Worm (Caenorhabditis elegans): ENCODE results near the gene F20D6.9.

The F20D6.9 gene

DNA sequence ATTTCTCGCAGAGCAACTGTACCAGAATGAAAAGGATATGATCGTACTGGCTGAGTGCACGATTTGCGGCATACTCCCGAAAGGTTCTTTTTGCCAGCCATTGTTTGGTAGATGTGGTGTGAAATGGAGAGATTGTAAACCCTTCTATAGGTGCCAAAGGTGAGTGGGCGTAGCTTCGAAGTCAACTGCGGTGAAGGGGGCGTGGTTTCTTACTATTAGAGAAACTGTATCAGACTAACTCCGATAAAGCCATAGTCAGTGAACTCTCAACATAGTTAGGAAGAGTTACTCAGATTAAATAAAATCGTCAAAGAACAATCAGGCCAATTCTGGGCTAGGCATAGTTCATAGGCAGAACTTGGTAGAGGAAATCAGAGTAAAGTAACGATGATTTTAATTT lies at the start of gene F20D6.9:
Gene F20D6.9 (minus strand): TSS at position 101 of the 400 bp plus-strand sequence.
- no peak for TF ChIP-seq med-1 (GFP tag; optimal IDR thresholded peaks at IDR 0.05; ENCODE audit: insufficient read depth)
- TF ChIP-seq flt-1 (GFP tag; IDR thresholded peaks at IDR 0.05) = no peak
- TF ChIP-seq cog-1 (tag; optimal IDR thresholded peaks at IDR 0.05) = no peak
- no peak for TF ChIP-seq ref-1 (GFP tag; conservative IDR thresholded peaks at IDR 0.05)
- TF ChIP-seq ztf-23 (GFP tag; IDR thresholded peaks at IDR 0.05) = no peak
- TF ChIP-seq ztf-29 (GFP tag; IDR thresholded peaks at IDR 0.05) = no peak
- no peak for TF ChIP-seq T22C8.4 (GFP tag; IDR thresholded peaks at IDR 0.05)

- TF ChIP-seq tab-1 (GFP tag; IDR thresholded peaks at IDR 0.05) (no peak), ztf-29 (GFP tag; IDR thresholded peaks at IDR 0.05) (no peak), T22C8.4 (GFP tag; IDR thresholded peaks at IDR 0.05) (no peak), klf-2 (GFP tag; conservative IDR thresholded peaks at IDR 0.05) (no peak), ztf-23 (GFP tag; IDR thresholded peaks at IDR 0.05) (no peak), cog-1 (tag; optimal IDR thresholded peaks at IDR 0.05) (no peak), ref-1 (GFP tag; conservative IDR thresholded peaks at IDR 0.05) (no peak), med-1 (GFP tag; optimal IDR thresholded peaks at IDR 0.05; ENCODE audit: insufficient read depth) (no peak)
These were observed 49.6 kb upstream of the F20D6.9 start, which contains the start of gene K07C11.10 for ce11 chrV:8226812-8227211. Gene K07C11.10 (minus strand): TSS chrV:8226912.

- TF ChIP-seq klf-2 (GFP tag; conservative IDR thresholded peaks at IDR 0.05) (no peak), flt-1 (GFP tag; IDR thresholded peaks at IDR 0.05) (no peak), cog-1 (tag; optimal IDR thresholded peaks at IDR 0.05) (no peak), ref-1 (GFP tag; conservative IDR thresholded peaks at IDR 0.05) (no peak), tab-1 (GFP tag; IDR thresholded peaks at IDR 0.05) (no peak), ztf-29 (GFP tag; IDR thresholded peaks at IDR 0.05) (no peak), ztf-23 (GFP tag; IDR thresholded peaks at IDR 0.05) (no peak), med-1 (GFP tag; optimal IDR thresholded peaks at IDR 0.05; ENCODE audit: insufficient read depth) (no peak), T22C8.4 (GFP tag; IDR thresholded peaks at IDR 0.05) (no peak)
These were observed 47.4 kb upstream of the F20D6.9 start, which contains the start of gene pax-1 for ce11 chrV:8224634-8225033. Gene pax-1 (plus strand): TSS chrV:8224934.

ce11 chrV:8223417-8223816 lies 46.2 kb upstream of the F20D6.9 start:
- TF ChIP-seq T22C8.4 (GFP tag; IDR thresholded peaks at IDR 0.05) = no peak
- TF ChIP-seq cog-1 (tag; optimal IDR thresholded peaks at IDR 0.05) = no peak
- TF ChIP-seq ztf-23 (GFP tag; IDR thresholded peaks at IDR 0.05) = no peak
- TF ChIP-seq tab-1 (GFP tag; IDR thresholded peaks at IDR 0.05) = no peak
- TF ChIP-seq klf-2 (GFP tag; conservative IDR thresholded peaks at IDR 0.05) = no peak
- TF ChIP-seq flt-1 (GFP tag; IDR thresholded peaks at IDR 0.05) = no peak
- TF ChIP-seq ref-1 (GFP tag; conservative IDR thresholded peaks at IDR 0.05) = no peak
- no peak for TF ChIP-seq med-1 (GFP tag; optimal IDR thresholded peaks at IDR 0.05; ENCODE audit: insufficient read depth)
- TF ChIP-seq ztf-29 (GFP tag; IDR thresholded peaks at IDR 0.05) = no peak

DNA sequence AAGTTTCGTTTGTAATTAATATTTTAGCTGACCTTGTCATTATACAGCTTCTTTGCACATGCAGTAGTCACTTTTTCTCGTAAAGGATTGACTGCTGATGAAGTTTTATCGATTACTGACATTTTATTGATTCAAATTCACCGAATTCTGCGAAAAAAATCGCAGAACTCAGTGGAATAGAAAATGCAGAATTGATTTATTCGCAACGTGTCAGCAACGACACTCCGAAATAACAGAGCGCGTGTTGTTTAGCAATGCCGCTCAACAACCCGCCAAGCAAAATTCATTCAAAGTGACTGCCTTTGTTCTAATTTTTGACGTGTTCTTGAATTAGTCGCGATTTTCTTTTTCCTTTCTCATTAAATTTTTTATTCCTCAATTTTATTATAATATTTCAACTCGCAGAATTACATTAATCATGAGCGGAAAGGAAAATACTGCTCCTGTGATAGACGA lies 43.9 kb upstream of the F20D6.9 start, which contains the start of the genes cogc-6 and air-1:
Gene cogc-6 (minus strand): TSS at position 234 of the 456 bp plus-strand sequence.
Gene air-1 (plus strand): TSS at position 406 of the 456 bp plus-strand sequence.
- no peak for TF ChIP-seq cog-1 (tag; optimal IDR thresholded peaks at IDR 0.05)
- TF ChIP-seq klf-2 (GFP tag; conservative IDR thresholded peaks at IDR 0.05) = no peak
- no peak for TF ChIP-seq flt-1 (GFP tag; IDR thresholded peaks at IDR 0.05)
- TF ChIP-seq tab-1 (GFP tag; IDR thresholded peaks at IDR 0.05) = no peak
- TF ChIP-seq ztf-29 (GFP tag; IDR thresholded peaks at IDR 0.05) = no peak
- no peak for TF ChIP-seq med-1 (GFP tag; optimal IDR thresholded peaks at IDR 0.05; ENCODE audit: insufficient read depth)
- TF ChIP-seq ref-1 (GFP tag; conservative IDR thresholded peaks at IDR 0.05) = no peak
- no peak for TF ChIP-seq T22C8.4 (GFP tag; IDR thresholded peaks at IDR 0.05)
- TF ChIP-seq ztf-23 (GFP tag; IDR thresholded peaks at IDR 0.05) = no peak

DNA sequence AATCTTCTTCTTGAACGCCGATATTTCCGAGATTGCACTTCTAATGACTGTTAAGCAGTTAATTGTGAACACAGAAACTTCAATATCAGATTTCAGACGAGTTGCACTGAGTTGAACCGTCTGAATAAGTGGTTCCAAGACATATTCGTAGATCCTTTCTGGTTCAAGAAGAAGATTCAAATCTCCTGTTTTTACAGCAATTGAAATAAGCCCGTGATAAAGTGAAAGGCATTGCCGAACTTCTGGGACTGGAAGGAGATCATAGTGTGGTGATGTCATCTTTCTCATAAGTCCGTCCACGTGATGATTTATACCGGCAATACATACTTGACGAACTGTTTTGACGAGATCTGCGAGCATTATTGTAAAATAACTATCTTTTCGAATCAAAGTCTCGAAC lies 42.3 kb upstream of the F20D6.9 start:
- TF ChIP-seq klf-2 (GFP tag; conservative IDR thresholded peaks at IDR 0.05) (no peak), flt-1 (GFP tag; IDR thresholded peaks at IDR 0.05) (no peak), cog-1 (tag; optimal IDR thresholded peaks at IDR 0.05) (no peak), ztf-23 (GFP tag; IDR thresholded peaks at IDR 0.05) (no peak), T22C8.4 (GFP tag; IDR thresholded peaks at IDR 0.05) (no peak), ztf-29 (GFP tag; IDR thresholded peaks at IDR 0.05) (no peak)

DNA sequence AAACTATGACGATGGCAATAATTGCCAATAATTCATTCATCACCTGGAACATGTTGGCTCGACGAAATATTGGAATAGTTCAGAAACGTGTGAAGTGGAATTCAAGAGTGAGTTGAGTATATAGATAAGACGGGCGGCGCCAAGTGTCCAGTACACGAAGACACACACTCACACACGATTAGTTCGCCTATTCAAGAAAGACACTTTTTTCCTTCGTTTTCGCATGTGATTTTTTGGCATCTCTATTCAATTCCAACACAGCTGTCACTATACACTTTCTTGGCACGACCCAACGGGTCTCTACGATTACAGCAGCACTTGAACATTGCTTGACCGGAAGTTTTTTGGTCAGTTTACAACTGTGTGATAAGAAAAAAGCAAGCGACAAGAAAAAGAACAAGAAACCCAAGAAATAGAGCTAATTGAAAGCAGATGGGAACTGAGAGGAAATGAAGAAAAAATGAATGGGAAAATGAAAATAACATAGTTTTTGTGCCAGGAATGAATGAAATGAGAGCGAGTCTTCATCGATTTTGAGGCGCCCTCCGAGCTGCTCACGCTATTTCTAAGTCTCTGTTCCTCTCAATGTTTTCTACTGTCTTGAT lies 40.5 kb upstream of the F20D6.9 start, which contains the start of gene K07C11.8:
Gene K07C11.8 (minus strand): TSS at position 224 of the 605 bp plus-strand sequence.
- TF ChIP-seq klf-2 (GFP tag; conservative IDR thresholded peaks at IDR 0.05) (no peak), ref-1 (GFP tag; conservative IDR thresholded peaks at IDR 0.05) (no peak), T22C8.4 (GFP tag; IDR thresholded peaks at IDR 0.05) (no peak), ztf-23 (GFP tag; IDR thresholded peaks at IDR 0.05) (no peak), tab-1 (GFP tag; IDR thresholded peaks at IDR 0.05) (no peak), med-1 (GFP tag; optimal IDR thresholded peaks at IDR 0.05; ENCODE audit: insufficient read depth) (no peak), cog-1 (tag; optimal IDR thresholded peaks at IDR 0.05) (no peak), flt-1 (GFP tag; IDR thresholded peaks at IDR 0.05) (no peak), ztf-29 (GFP tag; IDR thresholded peaks at IDR 0.05) (no peak)

DNA sequence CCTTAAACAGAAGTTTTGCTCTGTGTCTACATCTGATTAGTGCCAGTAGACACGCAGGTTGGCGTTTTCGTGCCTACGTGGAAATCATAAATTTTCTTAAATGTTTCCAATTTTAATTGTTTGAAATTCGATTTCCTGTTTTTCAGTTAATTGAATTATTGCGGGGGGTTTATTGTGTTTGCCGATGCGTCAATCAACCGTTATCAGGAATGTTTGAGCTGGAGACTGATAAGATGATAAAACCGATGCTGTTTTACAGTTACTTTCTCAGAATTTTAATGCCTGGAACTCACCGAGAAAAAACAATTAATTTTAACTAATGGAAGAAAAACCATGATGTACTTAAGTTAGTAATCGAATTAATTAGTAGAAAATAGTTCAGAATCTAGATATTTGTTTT lies 39.9 kb upstream of the F20D6.9 start:
- no peak for TF ChIP-seq flt-1 (GFP tag; IDR thresholded peaks at IDR 0.05)
- TF ChIP-seq tab-1 (GFP tag; IDR thresholded peaks at IDR 0.05) = no peak
- TF ChIP-seq ztf-23 (GFP tag; IDR thresholded peaks at IDR 0.05) = no peak
- TF ChIP-seq ztf-29 (GFP tag; IDR thresholded peaks at IDR 0.05) = no peak
- TF ChIP-seq cog-1 (tag; optimal IDR thresholded peaks at IDR 0.05) = no peak
- no peak for TF ChIP-seq med-1 (GFP tag; optimal IDR thresholded peaks at IDR 0.05; ENCODE audit: insufficient read depth)
- no peak for TF ChIP-seq T22C8.4 (GFP tag; IDR thresholded peaks at IDR 0.05)
- TF ChIP-seq ref-1 (GFP tag; conservative IDR thresholded peaks at IDR 0.05) = no peak
- TF ChIP-seq klf-2 (GFP tag; conservative IDR thresholded peaks at IDR 0.05) = no peak

DNA sequence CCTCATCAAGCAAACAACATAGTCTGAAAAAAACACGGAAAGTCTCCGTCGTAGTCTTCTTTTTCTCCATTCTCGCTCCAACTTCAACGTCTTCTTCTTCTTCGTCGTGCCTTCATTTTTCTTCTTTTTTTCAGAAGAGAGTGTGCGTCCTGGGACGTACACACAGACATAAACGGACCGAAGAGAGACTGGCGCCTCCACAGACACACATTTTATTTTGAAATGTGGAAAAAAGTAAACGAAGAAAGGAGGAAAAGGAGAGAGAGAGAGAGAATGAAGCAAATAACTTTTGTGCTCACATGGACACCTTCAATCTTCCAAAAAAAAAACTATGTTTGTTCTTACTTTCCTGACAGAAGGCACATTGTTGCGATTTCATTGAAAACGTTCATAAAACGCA lies 37.9 kb upstream of the F20D6.9 start:
- no peak for TF ChIP-seq ztf-23 (GFP tag; IDR thresholded peaks at IDR 0.05)
- no peak for TF ChIP-seq cog-1 (tag; optimal IDR thresholded peaks at IDR 0.05)
- TF ChIP-seq ztf-29 (GFP tag; IDR thresholded peaks at IDR 0.05) = no peak
- TF ChIP-seq flt-1 (GFP tag; IDR thresholded peaks at IDR 0.05) = no peak
- no peak for TF ChIP-seq T22C8.4 (GFP tag; IDR thresholded peaks at IDR 0.05)
- no peak for TF ChIP-seq klf-2 (GFP tag; conservative IDR thresholded peaks at IDR 0.05)
- TF ChIP-seq tab-1 (GFP tag; IDR thresholded peaks at IDR 0.05) = no peak
- no peak for TF ChIP-seq med-1 (GFP tag; optimal IDR thresholded peaks at IDR 0.05; ENCODE audit: insufficient read depth)
- TF ChIP-seq ref-1 (GFP tag; conservative IDR thresholded peaks at IDR 0.05) = no peak

Data from whole organism, midembryonic.